Fruit fly (Drosophila melanogaster) whole organism, embryonic: ENCODE results near the gene CG7991.

Experiments
- Abd-B ChIP-seq: fragments of 200-800 bp; sonication (Bioruptor generic); optimal IDR thresholded peaks from 2 replicates; lab custom pipeline; 2018; ENCODE audit warnings: missing biosample characterization, mild to moderate bottlenecking, missing genetic modification characterization, moderate library complexity
- CG10979 ChIP-seq: fragments of 200-800 bp; sonication (Bioruptor generic); optimal IDR thresholded peaks from 2 replicates; lab custom pipeline; 2018; ENCODE audit warnings: missing biosample characterization, mild to moderate bottlenecking, missing genetic modification characterization, moderate library complexity
- CG11085 ChIP-seq: fragments of 200-800 bp; sonication (Bioruptor generic); IDR thresholded peaks from 2 replicates; pipeline ENCODE4 v1.3.6; 2022; ENCODE audit warnings: missing biosample characterization, missing genetic modification characterization
- CG12155 ChIP-seq: fragments of 200-800 bp; sonication (Bioruptor generic); optimal IDR thresholded peaks from 3 replicates; lab custom pipeline; 2016; ENCODE audit warnings: missing biosample characterization, missing genetic modification characterization
- CG13287 ChIP-seq: fragments of 200-800 bp; sonication (Bioruptor generic); IDR thresholded peaks from 2 replicates; pipeline ENCODE4 v1.3.6; 2022; ENCODE audit warnings: missing biosample characterization, missing genetic modification characterization; ENCODE audit not compliant: partially characterized antibody
- CG13296 ChIP-seq: fragments of 200-800 bp; sonication (Bioruptor generic); optimal IDR thresholded peaks from 3 replicates; lab custom pipeline; 2018; ENCODE audit warnings: missing biosample characterization, mild to moderate bottlenecking, missing genetic modification characterization
- CG13894 ChIP-seq: fragments of 200-800 bp; sonication (Bioruptor generic); optimal IDR thresholded peaks from 3 replicates; lab custom pipeline; 2018; ENCODE audit warnings: missing biosample characterization, mild to moderate bottlenecking, missing genetic modification characterization, moderate library complexity
- CG15696 ChIP-seq: fragments of 200-800 bp; sonication (Bioruptor generic); optimal IDR thresholded peaks from 2 replicates; lab custom pipeline; 2019; ENCODE audit warnings: missing biosample characterization, mild to moderate bottlenecking, missing genetic modification characterization, moderate library complexity
- CG1603 ChIP-seq: fragments of 200-800 bp; sonication (Bioruptor generic); optimal IDR thresholded peaks from 2 replicates; lab custom pipeline; 2019; ENCODE audit warnings: missing biosample characterization, mild to moderate bottlenecking, missing genetic modification characterization, moderate library complexity
- CG16815 ChIP-seq: fragments of 200-800 bp; sonication (Bioruptor generic); optimal IDR thresholded peaks from 3 replicates; lab custom pipeline; 2017; ENCODE audit warnings: missing biosample characterization, mild to moderate bottlenecking, missing genetic modification characterization
- CG17328 ChIP-seq: fragments of 200-800 bp; sonication (Bioruptor generic); IDR thresholded peaks from 2 replicates; pipeline ENCODE4 v1.3.6; 2022; ENCODE audit warnings: missing biosample characterization, missing genetic modification characterization
- CG17802 ChIP-seq: fragments of 200-800 bp; sonication (Bioruptor generic); optimal IDR thresholded peaks from 2 replicates; lab custom pipeline; 2018; ENCODE audit warnings: missing biosample characterization, mild to moderate bottlenecking, missing genetic modification characterization, moderate library complexity
- CG2202 ChIP-seq: fragments of 200-800 bp; sonication (Bioruptor generic); optimal IDR thresholded peaks from 2 replicates; lab custom pipeline; 2018; ENCODE audit warnings: missing biosample characterization, mild to moderate bottlenecking, missing genetic modification characterization
- CG30020 ChIP-seq: fragments of 200-800 bp; optimal IDR thresholded peaks from 2 replicates; lab custom pipeline; 2019; ENCODE audit warnings: missing biosample characterization, mild to moderate bottlenecking, missing genetic modification characterization, moderate library complexity
- CG32532 ChIP-seq: fragments of 200-800 bp; sonication (Bioruptor generic); IDR thresholded peaks from 2 replicates; pipeline ENCODE4 v1.3.6; 2022; ENCODE audit warnings: missing biosample characterization, missing genetic modification characterization
- CG34376 ChIP-seq: fragments of 200-800 bp; sonication (Bioruptor generic); optimal IDR thresholded peaks from 2 replicates; lab custom pipeline; 2018; ENCODE audit warnings: missing biosample characterization, mild to moderate bottlenecking, missing genetic modification characterization
- CG4282 ChIP-seq: fragments of 200-800 bp; sonication (Bioruptor generic); optimal IDR thresholded peaks from 2 replicates; lab custom pipeline; 2016; ENCODE audit warnings: missing biosample characterization, missing genetic modification characterization
- CG6791 ChIP-seq: fragments of 200-800 bp; sonication (Bioruptor generic); IDR thresholded peaks from 3 replicates; pipeline ENCODE4 v1.3.6; 2022; ENCODE audit warnings: missing biosample characterization, missing genetic modification characterization; ENCODE audit not compliant: partially characterized antibody
- CG6813 ChIP-seq: fragments of 200-800 bp; sonication (Bioruptor generic); optimal IDR thresholded peaks from 2 replicates; lab custom pipeline; 2017; ENCODE audit warnings: missing biosample characterization, missing genetic modification characterization, mild to moderate bottlenecking, moderate library complexity, missing genetic modification reagents
- CG7372 ChIP-seq: fragments of 200-800 bp; sonication (Bioruptor generic); IDR thresholded peaks from 2 replicates; pipeline ENCODE4 v1.3.6; 2022; ENCODE audit warnings: missing biosample characterization, missing genetic modification characterization
- CG7556 ChIP-seq: fragments of 200-800 bp; sonication (Bioruptor generic); optimal IDR thresholded peaks from 2 replicates; lab custom pipeline; 2017; ENCODE audit warnings: missing biosample characterization, mild to moderate bottlenecking, missing genetic modification characterization
- CG7786 ChIP-seq: fragments of 200-800 bp; sonication (Bioruptor generic); optimal IDR thresholded peaks from 2 replicates; lab custom pipeline; 2016; ENCODE audit warnings: missing biosample characterization, missing genetic modification characterization
- CG9797 ChIP-seq: fragments of 200-800 bp; sonication (Bioruptor generic); optimal IDR thresholded peaks from 3 replicates; lab custom pipeline; 2018; ENCODE audit warnings: missing biosample characterization, mild to moderate bottlenecking, missing genetic modification characterization
- Doc2 ChIP-seq: fragments of 200-800 bp; sonication (Bioruptor generic); IDR thresholded peaks from 2 replicates; pipeline ENCODE4 v1.3.6; 2022; ENCODE audit warnings: missing biosample characterization, missing genetic modification characterization
- Drgx ChIP-seq: fragments of 200-800 bp; sonication (Bioruptor generic); IDR thresholded peaks from 2 replicates; pipeline ENCODE4 v1.3.6; 2022; ENCODE audit warnings: missing biosample characterization, missing genetic modification characterization
- E2f2 ChIP-seq: fragments of 200-800 bp; sonication (Bioruptor generic); IDR thresholded peaks from 2 replicates; pipeline ENCODE4 v1.3.6; 2022; ENCODE audit warnings: missing biosample characterization, missing genetic modification characterization
- Ets97D ChIP-seq: fragments of 200-800 bp; sonication (Bioruptor generic); optimal IDR thresholded peaks from 3 replicates; lab custom pipeline; 2016; ENCODE audit warnings: missing biosample characterization, missing genetic modification characterization
- Hand ChIP-seq: fragments of 200-800 bp; sonication (Bioruptor generic); optimal IDR thresholded peaks from 2 replicates; lab custom pipeline; 2017; ENCODE audit warnings: mild to moderate bottlenecking, missing biosample characterization, missing genetic modification reagents, missing genetic modification characterization
- Hr51 ChIP-seq, 2 experiments: fragments of 200-800 bp; sonication (Bioruptor generic); optimal IDR thresholded peaks; 2 replicates in 1 of 2; 3 replicates in 1 of 2; lab custom pipeline; 2016 to 2018; ENCODE audit warnings: missing biosample characterization in 2 of 2, missing genetic modification characterization in 2 of 2, mild to moderate bottlenecking in 1 of 2, moderate library complexity in 1 of 2
- Max ChIP-seq: fragments of 200-800 bp; sonication (Bioruptor generic); optimal IDR thresholded peaks from 2 replicates; lab custom pipeline; 2016; ENCODE audit warnings: missing biosample characterization, mild to moderate bottlenecking, missing genetic modification characterization
- NC2β ChIP-seq: fragments of 200-800 bp; sonication (Bioruptor generic); optimal IDR thresholded peaks from 2 replicates; lab custom pipeline; 2016; ENCODE audit warnings: missing biosample characterization, missing genetic modification characterization
- Poxn ChIP-seq: fragments of 200-800 bp; sonication (Bioruptor generic); IDR thresholded peaks from 2 replicates; pipeline ENCODE4 v1.3.6; 2022; ENCODE audit warnings: missing biosample characterization, missing genetic modification characterization
- Six4 ChIP-seq: fragments of 200-800 bp; sonication (Bioruptor generic); optimal IDR thresholded peaks from 2 replicates; lab custom pipeline; 2016; ENCODE audit warnings: missing biosample characterization, missing genetic modification characterization
- TFAM ChIP-seq: fragments of 200-800 bp; sonication (Bioruptor generic); optimal IDR thresholded peaks from 2 replicates; lab custom pipeline; 2017; ENCODE audit warnings: missing biosample characterization, missing genetic modification characterization, inconsistent platforms
- cato ChIP-seq: fragments of 200-800 bp; sonication (Bioruptor generic); optimal IDR thresholded peaks from 2 replicates; lab custom pipeline; 2016; ENCODE audit warnings: missing biosample characterization, missing genetic modification characterization, borderline replicate concordance
- chm ChIP-seq: fragments of 200-800 bp; sonication (Bioruptor generic); IDR thresholded peaks from 2 replicates; pipeline ENCODE4 v1.3.6; 2022; ENCODE audit warnings: missing biosample characterization, missing genetic modification characterization
- fd3F ChIP-seq: fragments of 200-800 bp; sonication (Bioruptor generic); optimal IDR thresholded peaks from 2 replicates; lab custom pipeline; 2018; ENCODE audit warnings: missing biosample characterization, mild to moderate bottlenecking, missing genetic modification characterization, moderate library complexity
- fd64A ChIP-seq: fragments of 200-800 bp; sonication (Bioruptor generic); optimal IDR thresholded peaks from 3 replicates; lab custom pipeline; 2018; ENCODE audit warnings: missing biosample characterization, mild to moderate bottlenecking, missing genetic modification characterization
- gcm2 ChIP-seq: fragments of 200-800 bp; sonication (Bioruptor generic); optimal IDR thresholded peaks from 2 replicates; lab custom pipeline; 2016; ENCODE audit warnings: missing biosample characterization, missing genetic modification characterization
- her ChIP-seq: fragments of 200-800 bp; sonication (Bioruptor generic); optimal IDR thresholded peaks from 2 replicates; lab custom pipeline; 2016; ENCODE audit warnings: missing biosample characterization, missing genetic modification characterization
- hth ChIP-seq: fragments of >200 bp; optimal IDR thresholded peaks from 2 replicates; lab custom pipeline; 2017; ENCODE audit warnings: inconsistent platforms
- lab ChIP-seq: fragments of 200-800 bp; sonication (Bioruptor generic); optimal IDR thresholded peaks from 3 replicates; lab custom pipeline; 2017; ENCODE audit warnings: missing biosample characterization, missing genetic modification characterization, mild to moderate bottlenecking, moderate library complexity, missing genetic modification reagents
- pfk ChIP-seq: fragments of 200-800 bp; sonication (Bioruptor generic); optimal IDR thresholded peaks from 2 replicates; lab custom pipeline; 2018; ENCODE audit warnings: missing biosample characterization, mild to moderate bottlenecking, missing genetic modification characterization, moderate library complexity
- pnt ChIP-seq: fragments of 200-800 bp; sonication (Bioruptor generic); optimal IDR thresholded peaks from 3 replicates; lab custom pipeline; 2016; ENCODE audit warnings: missing biosample characterization, missing genetic modification characterization
- scrt ChIP-seq: fragments of 200-800 bp; sonication (Bioruptor generic); optimal IDR thresholded peaks from 2 replicates; lab custom pipeline; 2018; ENCODE audit warnings: missing biosample characterization, mild to moderate bottlenecking, missing genetic modification characterization, moderate library complexity
- sim ChIP-seq: fragments of 200-800 bp; sonication (Bioruptor generic); IDR thresholded peaks from 2 replicates; pipeline ENCODE4 v1.3.6; 2022; ENCODE audit warnings: missing biosample characterization, missing genetic modification characterization
- tna ChIP-seq: fragments of 200-800 bp; sonication (Bioruptor generic); IDR thresholded peaks from 2 replicates; pipeline ENCODE4 v1.3.6; 2022; ENCODE audit warnings: missing biosample characterization, missing genetic modification characterization; ENCODE audit not compliant: partially characterized antibody
- trem ChIP-seq: fragments of 200-800 bp; optimal IDR thresholded peaks from 3 replicates; lab custom pipeline; 2019; ENCODE audit warnings: missing biosample characterization, mild to moderate bottlenecking, missing genetic modification characterization, moderate library complexity
- vvl ChIP-seq: fragments of 200-800 bp; sonication (Bioruptor generic); IDR thresholded peaks from 2 replicates; pipeline ENCODE4 v1.3.6; 2022; ENCODE audit warnings: missing biosample characterization, missing genetic modification characterization
- z ChIP-seq: fragments of 200-800 bp; sonication (Bioruptor generic); IDR thresholded peaks from 3 replicates; pipeline ENCODE4 v1.3.6; 2022; ENCODE audit warnings: missing biosample characterization, missing genetic modification characterization

The CG7991 gene

dm6 chr3L:1690727-1691413, 16.4 kb downstream of the CG7991 start (continued):
- TF ChIP-seq CG13894 (tag; lab: Kevin White, UChicago) (no peak), Drgx (GFP tag; lab: Robert Waterston, UW) (peak; percentile 75), trem (tag; lab: Kevin White, UChicago) (no peak), CG7372 (no peak), CG6791 (no peak), cato (GFP tag; lab: Kevin White, UChicago) (no peak), fd64A (GFP tag; lab: Kevin White, UChicago) (peak; percentile 61), CG11085 (GFP tag; lab: Robert Waterston, UW) (no peak), vvl (peak; percentile 47; the same call in 1 of the 2 replicates), CG2202 (tag; lab: Kevin White, UChicago) (peak; percentile 36), sim (GFP tag; lab: Robert Waterston, UW) (no peak), z (no peak), CG6813 (peak; percentile 57), Six4 (no peak), gcm2 (no peak), chm (peak; percentile 10; the same call in 1 of the 2 replicates), CG7556 (peak; percentile 8), CG7786 (GFP tag; lab: Kevin White, UChicago) (no peak), CG17328 (GFP tag; lab: Robert Waterston, UW) (peak; percentile 50), tna (GFP tag; lab: Robert Waterston, UW) (no peak), Poxn (GFP tag; lab: Robert Waterston, UW) (no peak), Hr51 (GFP tag; optimal IDR thresholded peaks at IDR 0.05; lab: Kevin White, UChicago) (no peak), CG15696 (no peak), E2f2 (GFP tag; lab: Robert Waterston, UW) (no peak), pnt (GFP tag; lab: Kevin White, UChicago) (peak; percentile 7), Hand (GFP tag; lab: Kevin White, UChicago) (no peak), CG30020 (tag; lab: Kevin White, UChicago) (no peak), hth (lab: Kevin White, UChicago) (no peak), Doc2 (GFP tag; lab: Robert Waterston, UW) (no peak), Abd-B (GFP tag; lab: Kevin White, UChicago) (no peak), CG4282 (GFP tag; lab: Kevin White, UChicago) (no peak), CG13296 (GFP tag; lab: Kevin White, UChicago) (no peak), CG34376 (GFP tag; lab: Kevin White, UChicago) (no peak), lab (GFP tag; lab: Kevin White, UChicago) (peak; percentile 68), CG12155 (no peak), CG10979 (tag; lab: Kevin White, UChicago) (peak; percentile 67), CG32532 (GFP tag; lab: Robert Waterston, UW) (no peak), CG1603 (tag; lab: Kevin White, UChicago) (peak; percentile 23), CG17802 (tag; lab: Kevin White, UChicago) (no peak), CG13287 (GFP tag; lab: Robert Waterston, UW) (no peak), CG9797 (GFP tag; lab: Kevin White, UChicago) (no peak), NC2β (GFP tag; lab: Kevin White, UChicago) (no peak), her (GFP tag; lab: Kevin White, UChicago) (no peak), pfk (GFP tag; lab: Kevin White, UChicago) (no peak), TFAM (GFP tag; lab: Kevin White, UChicago) (no peak), scrt (GFP tag; lab: Kevin White, UChicago) (no peak), fd3F (GFP tag; lab: Kevin White, UChicago) (no peak), CG16815 (GFP tag; lab: Kevin White, UChicago) (peak; percentile 11), Max (GFP tag; lab: Kevin White, UChicago) (no peak), Ets97D (GFP tag; lab: Kevin White, UChicago) (no peak)
